Worm (Caenorhabditis elegans) whole organism, L4/young adult: ENCODE results near the gene Y38E10A.22.

Experiments
- W03F9.2 ChIP-seq: fragments of 150-350 bp; optimal IDR thresholded peaks from 2 replicates; lab custom pipeline; 2014; ENCODE audit warnings: missing biosample characterization, missing genetic modification characterization
- dao-5 ChIP-seq: sonication (generic microtip); optimal IDR thresholded peaks from 2 replicates; lab custom pipeline; 2016; ENCODE audit warnings: missing genotype, missing genetic modification characterization, moderate library complexity, missing compliant biosample characterization
- him-1 ChIP-seq: sonication (generic microtip); optimal IDR thresholded peaks from 2 replicates; lab custom pipeline; 2016; ENCODE audit warnings: missing genotype, missing genetic modification reagents, missing genetic modification characterization, missing compliant biosample characterization

DNA sequence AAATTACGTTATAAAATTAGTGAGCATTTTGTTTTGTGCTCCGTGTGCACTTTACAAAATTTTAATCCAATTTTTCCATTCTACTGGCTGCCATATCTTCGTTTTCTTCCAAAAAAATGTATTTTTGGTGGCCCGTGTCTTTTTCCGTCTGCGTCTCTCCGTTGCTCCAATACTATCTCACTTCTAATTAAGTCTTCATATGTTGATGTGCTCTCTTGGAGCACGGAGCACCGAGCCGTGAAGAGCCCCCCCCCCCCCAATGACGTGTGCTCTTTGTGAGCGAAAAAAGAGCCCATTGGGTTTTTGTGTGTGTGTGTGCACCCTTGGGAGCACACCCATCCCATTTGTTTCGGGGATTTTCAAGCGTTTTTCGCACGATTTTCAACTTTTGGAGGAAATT is 12.6 kb downstream of the Y38E10A.22 start:
- TF ChIP-seq him-1 (tag; lab: Kevin White, UChicago) (no peak), dao-5 (tag; lab: Kevin White, UChicago) (no peak), W03F9.2 (tag; lab: Kevin White, UChicago) (no peak)
